Fruit fly (Drosophila melanogaster): Measurements from ENCODE around the gene ifc.

DNA sequence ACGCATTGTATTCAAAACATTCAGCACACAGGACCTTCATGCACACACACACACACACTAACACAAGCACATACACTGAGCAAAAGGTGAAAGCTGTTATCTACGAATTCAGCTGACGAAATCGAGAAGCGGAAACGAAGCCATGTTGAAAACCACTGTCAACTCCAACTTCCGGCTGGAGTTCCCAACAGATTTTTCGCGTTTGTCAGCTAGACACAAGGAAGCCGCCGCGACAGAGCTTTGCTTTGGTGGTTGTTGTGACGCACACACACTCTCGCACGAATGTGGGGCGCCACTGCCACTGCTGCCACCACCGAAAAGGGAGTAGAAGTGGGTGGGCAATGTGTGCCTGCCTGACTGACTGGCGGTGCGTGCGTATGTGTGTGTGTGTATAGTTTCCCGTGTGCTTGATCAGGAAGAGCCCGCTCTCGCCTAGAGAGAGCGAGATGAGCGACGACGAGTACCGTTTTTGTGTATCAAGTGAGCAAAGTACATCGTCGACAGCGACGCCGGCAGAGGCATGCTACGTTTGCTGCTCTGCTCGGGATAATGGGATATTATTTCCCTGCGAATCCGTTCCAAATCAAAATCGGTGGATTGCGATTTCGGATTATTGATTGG, 11.6 kb downstream of the ifc start:
- TF ChIP-seq CG8478 (optimal IDR thresholded peaks at IDR 0.05) (no peak), CTCF (optimal IDR thresholded peaks at IDR 0.05) (no peak)

Data from S2 (cell line).